Worm (Caenorhabditis elegans): ENCODE results near the gene cul-6.

- TF ChIP-seq fos-1 (tag; optimal IDR thresholded peaks at IDR 0.05) (no peak), spr-1 (tag; optimal IDR thresholded peaks at IDR 0.05) (no peak), tra-1 (GFP tag; IDR thresholded peaks at IDR 0.05) (no peak), pqm-1 (tag; optimal IDR thresholded peaks at IDR 0.05) (no peak), dpl-1 (GFP tag; optimal IDR thresholded peaks at IDR 0.05) (no peak), lsy-2 (tag; optimal IDR thresholded peaks at IDR 0.05) (no peak)
Observed at ce11 chrIV:12581046-12581445, 9.2 kb downstream of the cul-6 start, which contains the start of gene K08E7.6.

Measured in whole organism, L4 larva.